Fruit fly (Drosophila melanogaster): Measurements from ENCODE around the gene Rfx.

- peak; percentile 67 for TF ChIP-seq CG12768 (GFP tag; optimal IDR thresholded peaks at IDR 0.05)
- TF ChIP-seq ovo (GFP tag; optimal IDR thresholded peaks at IDR 0.05), result peak; percentile 4
- TF ChIP-seq CG5204 (GFP tag; optimal IDR thresholded peaks at IDR 0.05), result no peak
- no peak for TF ChIP-seq CG7101 (tag; optimal IDR thresholded peaks at IDR 0.05)
- TF ChIP-seq Clk (GFP tag; optimal IDR thresholded peaks at IDR 0.05), result no peak
- TF ChIP-seq kay (GFP tag; ENCODE audit: borderline replicate concordance), result peak; percentile 95
These were observed 15.3 kb upstream of the Rfx start for dm6 chr3R:10393020-10393653.

Measured in whole organism, adult.